Worm (Caenorhabditis elegans): ENCODE data around the gene clec-56.
A peak's percentile ranks its signal among the peaks of the same experiment; 100 is the strongest.

DNA sequence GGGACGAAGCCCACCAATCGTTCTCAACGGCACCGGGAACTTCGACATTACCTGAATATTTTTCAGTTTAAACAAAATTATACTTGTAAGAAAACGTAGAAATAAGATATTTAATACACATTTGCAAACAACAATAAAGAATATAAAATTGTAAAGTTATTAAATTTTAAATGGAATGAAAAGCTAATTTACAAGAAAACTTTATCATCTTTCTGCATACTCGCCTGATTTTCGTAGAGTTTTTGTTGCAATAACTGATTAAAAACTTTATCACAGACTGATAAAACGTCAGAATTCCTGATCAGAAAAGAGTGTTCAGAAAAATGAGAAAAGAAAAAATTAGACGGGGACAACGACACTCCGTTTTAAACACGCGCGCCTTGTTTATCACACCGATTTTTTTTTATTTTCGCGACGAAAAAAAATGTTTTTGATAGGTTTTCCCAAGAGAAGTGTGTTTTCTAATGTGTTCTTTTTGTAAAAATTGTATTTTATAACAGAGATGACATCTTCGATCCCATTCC lies 26.9 kb upstream of the clec-56 start, which contains the start of the genes dlat-1 and fntb-1:
- TF ChIP-seq snpc-4 (tag; optimal IDR thresholded peaks at IDR 0.05) (no peak), lin-13 (GFP tag; optimal IDR thresholded peaks at IDR 0.05) (no peak), aha-1 (tag; optimal IDR thresholded peaks at IDR 0.05) (no peak), lin-15B (tag; optimal IDR thresholded peaks at IDR 0.05) (no peak), nhr-90 (tag; optimal IDR thresholded peaks at IDR 0.05; ENCODE audit: poor library complexity) (no peak), fos-1 (tag; optimal IDR thresholded peaks at IDR 0.05) (no peak), ztf-11 (tag; optimal IDR thresholded peaks at IDR 0.05) (no peak), unc-30 (tag; optimal IDR thresholded peaks at IDR 0.05) (no peak), fkh-8 (tag; optimal IDR thresholded peaks at IDR 0.05) (no peak), dpl-1 (GFP tag; optimal IDR thresholded peaks at IDR 0.05) (peak in 2 of 3 experiments; percentile 4 to 32)

Measured in whole organism, L1 larva.